Worm (Caenorhabditis elegans) whole organism, young adult: ENCODE measurements around the gene B0348.2.

Source experiments
- B0336.3 ChIP-seq: fragments of 200-800 bp; sonication (Bioruptor generic); IDR thresholded peaks from 2 replicates; pipeline ENCODE4 v1.3.6; 2022; ENCODE audit warnings: missing genetic modification characterization, missing compliant biosample characterization
- C17E4.6 ChIP-seq: fragments of 200-800 bp; sonication (Bioruptor generic); IDR thresholded peaks from 2 replicates; pipeline ENCODE4 v1.3.6; 2022; ENCODE audit warnings: missing genetic modification reagents, missing genetic modification characterization, missing compliant biosample characterization
- F52B5.7 ChIP-seq: sonication (generic microtip); optimal IDR thresholded peaks from 2 replicates; lab custom pipeline; 2016; ENCODE audit warnings: mild to moderate bottlenecking, missing genetic modification characterization, missing compliant biosample characterization
- lin-54 ChIP-seq: fragments of 200-800 bp; sonication (Bioruptor generic); optimal IDR thresholded peaks from 2 replicates; lab custom pipeline; 2018; ENCODE audit warnings: mild to moderate bottlenecking, missing genetic modification characterization, missing compliant biosample characterization
- madf-3 ChIP-seq: fragments of 200-800 bp; sonication (Bioruptor generic); IDR thresholded peaks from 2 replicates; pipeline ENCODE4 v1.3.6; 2022; ENCODE audit warnings: missing genetic modification reagents, missing genetic modification characterization, missing compliant biosample characterization
- mes-4 ChIP-seq: sonication (generic microtip); optimal IDR thresholded peaks from 2 replicates; lab custom pipeline; 2016; ENCODE audit warnings: missing genotype, missing genetic modification characterization, missing compliant biosample characterization

DNA sequence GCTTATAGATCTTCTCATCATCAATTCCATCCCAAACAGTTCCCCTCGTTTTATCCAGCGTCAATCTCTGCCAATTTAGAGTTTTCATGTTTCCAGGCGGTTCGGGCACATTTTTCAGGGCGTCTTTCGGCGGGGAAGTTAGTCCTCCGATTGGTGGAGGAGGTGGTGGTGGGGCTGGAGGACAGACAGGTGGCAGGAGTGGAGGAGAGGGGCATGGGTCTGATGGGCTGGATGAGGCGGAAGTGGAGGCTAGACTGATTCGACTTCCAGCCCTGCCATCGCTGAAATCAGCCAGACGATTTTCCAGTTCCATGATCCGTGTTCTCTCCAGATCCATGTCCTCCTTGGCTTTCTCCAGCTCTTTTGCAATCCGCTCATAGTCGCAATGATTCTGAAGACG, 23.0 kb downstream of the B0348.2 start:
- TF ChIP-seq B0336.3 (GFP tag; lab: Robert Waterston, UW) (no peak), mes-4 (no peak), lin-54 (GFP tag; lab: Kevin White, UChicago) (no peak), C17E4.6 (GFP tag; lab: Robert Waterston, UW) (no peak), F52B5.7 (tag; lab: Kevin White, UChicago) (no peak), madf-3 (GFP tag; lab: Robert Waterston, UW) (no peak)
